Fruit fly (Drosophila melanogaster) whole organism, pupa: ENCODE results near the gene CG14669.

Experiments used
- CG10348 ChIP-seq: fragments of 200-800 bp; sonication (Bioruptor generic); IDR thresholded peaks from 2 replicates; pipeline ENCODE4 v1.3.6; 2022; ENCODE audit warnings: missing biosample characterization, missing genetic modification characterization
- CG12605 ChIP-seq: fragments of 200-800 bp; sonication (Bioruptor generic); IDR thresholded peaks from 2 replicates; pipeline ENCODE4 v1.3.6; 2022; ENCODE audit warnings: missing biosample characterization, missing genetic modification characterization
- CG13204 ChIP-seq: fragments of 200-800 bp; sonication (Bioruptor generic); optimal IDR thresholded peaks from 2 replicates; lab custom pipeline; 2018; ENCODE audit warnings: missing biosample characterization, mild to moderate bottlenecking, missing genetic modification characterization, moderate library complexity
- CG14655 ChIP-seq: fragments of 200-800 bp; sonication (Bioruptor generic); optimal IDR thresholded peaks from 3 replicates; lab custom pipeline; 2017; ENCODE audit warnings: mild to moderate bottlenecking, missing biosample characterization, missing genetic modification reagents, missing genetic modification characterization
- CG15710 ChIP-seq: fragments of 200-800 bp; sonication (Bioruptor generic); optimal IDR thresholded peaks from 2 replicates; lab custom pipeline; 2018; ENCODE audit warnings: missing biosample characterization, mild to moderate bottlenecking, missing genetic modification characterization, moderate library complexity
- CG17806 ChIP-seq: fragments of 200-800 bp; sonication (Bioruptor generic); optimal IDR thresholded peaks from 2 replicates; lab custom pipeline; 2018; ENCODE audit warnings: missing biosample characterization, mild to moderate bottlenecking, missing genetic modification characterization, moderate library complexity
- CG32121 ChIP-seq: fragments of 200-800 bp; sonication (Bioruptor generic); IDR thresholded peaks from 2 replicates; pipeline ENCODE4 v1.3.6; 2022; ENCODE audit warnings: missing biosample characterization, missing genetic modification characterization
- CG34367 ChIP-seq: fragments of 200-800 bp; sonication (Bioruptor generic); optimal IDR thresholded peaks from 2 replicates; lab custom pipeline; 2018; ENCODE audit warnings: missing biosample characterization, mild to moderate bottlenecking, missing genetic modification characterization
- CG4496 ChIP-seq: fragments of 200-800 bp; sonication (Bioruptor generic); IDR thresholded peaks from 3 replicates; pipeline ENCODE4 v1.3.6; 2022; ENCODE audit warnings: missing biosample characterization, missing genetic modification characterization
- CG8159 ChIP-seq: fragments of 200-800 bp; sonication (Bioruptor generic); optimal IDR thresholded peaks from 3 replicates; lab custom pipeline; 2018; ENCODE audit warnings: missing biosample characterization, mild to moderate bottlenecking, missing genetic modification characterization, moderate library complexity
- CG8301 ChIP-seq: fragments of 200-800 bp; sonication (Bioruptor generic); optimal IDR thresholded peaks from 2 replicates; lab custom pipeline; 2018; ENCODE audit warnings: missing biosample characterization, mild to moderate bottlenecking, missing genetic modification characterization
- CG9948 ChIP-seq: fragments of 200-800 bp; sonication (Bioruptor generic); optimal IDR thresholded peaks from 2 replicates; lab custom pipeline; 2018; ENCODE audit warnings: missing biosample characterization, mild to moderate bottlenecking, missing genetic modification characterization, moderate library complexity
- D1 ChIP-seq: fragments of 200-800 bp; sonication (Bioruptor generic); optimal IDR thresholded peaks from 2 replicates; lab custom pipeline; 2018; ENCODE audit warnings: missing biosample characterization, mild to moderate bottlenecking, missing genetic modification characterization, moderate library complexity
- EcR ChIP-seq: fragments of 200-800 bp; sonication (Bioruptor generic); optimal IDR thresholded peaks from 3 replicates; lab custom pipeline; 2019; ENCODE audit warnings: missing biosample characterization, missing genetic modification characterization, mild to moderate bottlenecking, moderate library complexity, missing genetic modification reagents
- Ets98B ChIP-seq: fragments of 200-800 bp; sonication (Bioruptor generic); IDR thresholded peaks from 2 replicates; pipeline ENCODE4 v1.3.6; 2022; ENCODE audit warnings: missing biosample characterization, missing genetic modification characterization
- Pif1A ChIP-seq: fragments of 200-800 bp; sonication (Bioruptor generic); optimal IDR thresholded peaks from 3 replicates; lab custom pipeline; 2016; ENCODE audit warnings: missing biosample characterization, missing genetic modification characterization
- Pif1B ChIP-seq: fragments of 200-800 bp; sonication (Bioruptor generic); optimal IDR thresholded peaks from 3 replicates; lab custom pipeline; 2016; ENCODE audit warnings: missing biosample characterization, missing genetic modification characterization
- Snoo ChIP-seq: fragments of 200-800 bp; sonication (Bioruptor generic); optimal IDR thresholded peaks from 3 replicates; lab custom pipeline; 2017; ENCODE audit warnings: missing biosample characterization, mild to moderate bottlenecking, missing genetic modification characterization, inconsistent platforms
- fd96Ca ChIP-seq: fragments of 200-800 bp; sonication (Bioruptor generic); IDR thresholded peaks from 3 replicates; pipeline ENCODE4 v1.3.6; 2022; ENCODE audit warnings: missing biosample characterization, missing genetic modification characterization
- gl ChIP-seq: fragments of 200-800 bp; sonication (Bioruptor generic); optimal IDR thresholded peaks from 2 replicates; lab custom pipeline; 2018; ENCODE audit warnings: missing biosample characterization, mild to moderate bottlenecking, missing genetic modification characterization
- rn ChIP-seq: fragments of 200-800 bp; sonication (Bioruptor generic); IDR thresholded peaks from 2 replicates; pipeline ENCODE4 v1.3.6; 2022; ENCODE audit warnings: missing biosample characterization, missing genetic modification characterization

The CG14669 gene

dm6 chr3R:5454334-5454733 lies 40.0 kb downstream of the CG14669 start:
- TF ChIP-seq CG32121 (GFP tag; lab: Robert Waterston, UW) (no peak), rn (GFP tag; lab: Robert Waterston, UW) (no peak), CG15710 (tag; lab: Kevin White, UChicago) (no peak), CG14655 (no peak), CG9948 (no peak), CG8159 (no peak), D1 (tag; lab: Kevin White, UChicago) (no peak), Pif1B (no peak), EcR (GFP tag; lab: Kevin White, UChicago) (no peak), CG34367 (tag; lab: Kevin White, UChicago) (no peak), Snoo (no peak), CG8301 (tag; lab: Kevin White, UChicago) (no peak), CG13204 (no peak), CG12605 (GFP tag; lab: Robert Waterston, UW) (no peak), Pif1A (GFP tag; lab: Kevin White, UChicago) (no peak), CG17806 (tag; lab: Kevin White, UChicago) (no peak), CG10348 (no peak), gl (tag; lab: Kevin White, UChicago) (no peak)

- no peak for TF ChIP-seq CG8301 (tag; lab: Kevin White, UChicago)
- no peak for TF ChIP-seq gl (tag; lab: Kevin White, UChicago)
- TF ChIP-seq D1 (tag; lab: Kevin White, UChicago), result no peak
- TF ChIP-seq CG12605 (GFP tag; lab: Robert Waterston, UW), result no peak
- TF ChIP-seq Pif1B, result no peak
- no peak for TF ChIP-seq CG14655
- TF ChIP-seq CG15710 (tag; lab: Kevin White, UChicago), result no peak
- TF ChIP-seq CG8159, result no peak
- no peak for TF ChIP-seq Snoo
- TF ChIP-seq rn (GFP tag; lab: Robert Waterston, UW), result no peak
- no peak for TF ChIP-seq EcR (GFP tag; lab: Kevin White, UChicago)
- no peak for TF ChIP-seq CG9948
- TF ChIP-seq Pif1A (GFP tag; lab: Kevin White, UChicago), result no peak
- no peak for TF ChIP-seq CG4496
- no peak for TF ChIP-seq CG10348
- no peak for TF ChIP-seq CG17806 (tag; lab: Kevin White, UChicago)
Measured at dm6 chr3R:5458627-5459026, 44.3 kb downstream of the CG14669 start.

- TF ChIP-seq CG8159, result peak; percentile 16
- no peak for TF ChIP-seq CG34367 (tag; lab: Kevin White, UChicago)
- no peak for TF ChIP-seq CG17806 (tag; lab: Kevin White, UChicago)
- TF ChIP-seq Snoo, result no peak
- peak; percentile 92 for TF ChIP-seq CG12605 (GFP tag; lab: Robert Waterston, UW)
- no peak for TF ChIP-seq Pif1B
- TF ChIP-seq EcR (GFP tag; lab: Kevin White, UChicago), result no peak
Measured at dm6 chr3R:5463199-5463949, 49.0 kb downstream of the CG14669 start.

- TF ChIP-seq CG10348 (no peak), CG12605 (GFP tag; lab: Robert Waterston, UW) (no peak), fd96Ca (GFP tag; lab: Robert Waterston, UW) (no peak), CG9948 (no peak), Pif1A (GFP tag; lab: Kevin White, UChicago) (no peak), rn (GFP tag; lab: Robert Waterston, UW) (no peak), CG8301 (tag; lab: Kevin White, UChicago) (no peak), CG34367 (tag; lab: Kevin White, UChicago) (no peak), CG17806 (tag; lab: Kevin White, UChicago) (no peak), CG14655 (no peak), Ets98B (GFP tag; lab: Robert Waterston, UW) (no peak), Snoo (no peak), CG8159 (no peak), Pif1B (no peak), D1 (tag; lab: Kevin White, UChicago) (no peak)
Measured at dm6 chr3R:5464481-5464880, 50.2 kb downstream of the CG14669 start, which contains the start of gene PEK. PEK (minus strand) TSS chr3R:5464753.

- TF ChIP-seq gl (tag; lab: Kevin White, UChicago) (peak; percentile 18), fd96Ca (GFP tag; lab: Robert Waterston, UW) (no peak), Pif1B (no peak), CG4496 (peak; percentile 76), Snoo (peak; percentile 82), CG8301 (tag; lab: Kevin White, UChicago) (peak; percentile 10), CG15710 (tag; lab: Kevin White, UChicago) (peak; percentile 33), CG17806 (tag; lab: Kevin White, UChicago) (peak; percentile 28), CG32121 (GFP tag; lab: Robert Waterston, UW) (no peak), CG12605 (GFP tag; lab: Robert Waterston, UW) (peak; percentile 73), CG9948 (no peak), D1 (tag; lab: Kevin White, UChicago) (no peak), CG13204 (no peak), CG8159 (peak; percentile 32), CG34367 (tag; lab: Kevin White, UChicago) (peak; percentile 69)
Measured at dm6 chr3R:5466875-5467274, 52.5 kb downstream of the CG14669 start, which contains the start of gene RpL35A. RpL35A (minus strand) TSS chr3R:5467101.

dm6 chr3R:5467619-5468018 lies 53.3 kb downstream of the CG14669 start, which contains the start of gene POLDIP2:
POLDIP2 (plus strand) TSS chr3R:5467778.
- TF ChIP-seq CG13204 (no peak), CG9948 (no peak), CG32121 (GFP tag; lab: Robert Waterston, UW) (no peak), EcR (GFP tag; lab: Kevin White, UChicago) (no peak), CG10348 (no peak), CG4496 (no peak), Pif1A (GFP tag; lab: Kevin White, UChicago) (no peak)
